Fruit fly (Drosophila melanogaster): ENCODE data around the gene Mat89Ba.
A peak's percentile ranks its signal among the peaks of the same experiment; 100 is the strongest.

Mat89Ba gene

DNA sequence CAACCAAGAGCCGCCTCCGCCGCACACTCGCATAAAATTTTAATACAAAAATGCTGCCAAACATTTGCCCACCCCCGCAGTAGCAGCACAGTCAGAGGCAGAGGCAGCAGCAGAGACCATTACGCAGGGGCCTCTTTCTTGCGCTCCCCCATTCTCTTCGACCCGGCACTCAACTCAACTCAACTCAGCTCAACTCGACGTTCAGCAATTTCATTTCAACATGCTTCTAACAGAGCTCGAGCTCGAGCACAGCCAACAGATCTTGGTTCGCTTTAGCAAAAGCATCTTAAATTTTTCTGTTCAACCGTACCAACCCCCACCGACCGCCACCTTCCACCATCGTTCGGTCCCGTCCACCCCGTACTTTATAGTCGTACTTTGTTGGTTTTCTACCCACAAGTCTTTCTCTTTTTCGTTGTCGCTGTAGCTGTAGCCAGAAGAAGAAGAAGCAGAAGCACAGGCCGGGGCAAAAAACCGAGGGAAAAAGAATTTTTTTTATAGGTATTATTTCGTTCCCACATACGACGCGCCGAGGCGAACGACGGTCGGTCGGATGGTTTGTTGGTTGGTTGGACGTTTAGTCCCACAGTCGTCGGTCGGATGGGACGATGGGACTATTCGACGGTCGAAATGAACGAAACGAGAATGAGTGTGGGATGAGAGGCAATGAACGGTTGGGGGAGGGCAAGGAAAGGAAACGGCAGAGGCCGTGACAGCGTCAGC is 36.8 kb downstream of the Mat89Ba start (continued):
- no peak for TF ChIP-seq Fer1 (GFP tag; optimal IDR thresholded peaks at IDR 0.05)
- peak; percentile 79 for TF ChIP-seq bigmax (GFP tag; optimal IDR thresholded peaks at IDR 0.05)
- no peak for TF ChIP-seq HmgD (GFP tag; optimal IDR thresholded peaks at IDR 0.05)
- TF ChIP-seq run (tag; optimal IDR thresholded peaks at IDR 0.05): no peak
- no peak for TF ChIP-seq al (GFP tag; IDR thresholded peaks at IDR 0.05)
- TF ChIP-seq Stat92E (GFP tag; optimal IDR thresholded peaks at IDR 0.05): no peak
- TF ChIP-seq hb (GFP tag; IDR thresholded peaks at IDR 0.05; ENCODE audit: partially characterized antibody): no peak
- TF ChIP-seq B-H2 (GFP tag; optimal IDR thresholded peaks at IDR 0.05): no peak
- no peak for TF ChIP-seq CG12942 (GFP tag; optimal IDR thresholded peaks at IDR 0.05)
- no peak for TF ChIP-seq tio (GFP tag; optimal IDR thresholded peaks at IDR 0.05)
- TF ChIP-seq CG12744 (GFP tag; optimal IDR thresholded peaks at IDR 0.05): no peak
- no peak for TF ChIP-seq Eip74EF (GFP tag; optimal IDR thresholded peaks at IDR 0.05)
- TF ChIP-seq pho (GFP tag; optimal IDR thresholded peaks at IDR 0.05): no peak
- peak; percentile 93 for TF ChIP-seq Med (GFP tag)
- TF ChIP-seq CG7963 (GFP tag; IDR thresholded peaks at IDR 0.05; ENCODE audit: partially characterized antibody): no peak
- TF ChIP-seq Ets65A (GFP tag): peak; percentile 75
- TF ChIP-seq CG17912 (GFP tag; optimal IDR thresholded peaks at IDR 0.05): no peak
- TF ChIP-seq CG11560 (tag; IDR thresholded peaks at IDR 0.05): no peak
- no peak for TF ChIP-seq Hr78 (GFP tag; optimal IDR thresholded peaks at IDR 0.05)
- peak; percentile 99 for TF ChIP-seq abd-A (tag; optimal IDR thresholded peaks at IDR 0.05)
- TF ChIP-seq CG4424 (GFP tag; optimal IDR thresholded peaks at IDR 0.05): no peak
- peak; percentile 62 for TF ChIP-seq HmgZ (tag; optimal IDR thresholded peaks at IDR 0.05)
- TF ChIP-seq Deaf1 (tag; optimal IDR thresholded peaks at IDR 0.05): peak; percentile 99
- TF ChIP-seq chn (GFP tag; optimal IDR thresholded peaks at IDR 0.05): peak; percentile 48
- peak; percentile 66 for TF ChIP-seq CG7745 (tag; optimal IDR thresholded peaks at IDR 0.05)
- TF ChIP-seq HLHmδ (GFP tag; optimal IDR thresholded peaks at IDR 0.05): peak; percentile 4
- TF ChIP-seq jumu (GFP tag; optimal IDR thresholded peaks at IDR 0.05): peak; percentile 14
- TF ChIP-seq CG11398 (GFP tag; optimal IDR thresholded peaks at IDR 0.05): no peak
- TF ChIP-seq CG14965 (GFP tag; optimal IDR thresholded peaks at IDR 0.05; ENCODE audit: borderline replicate concordance): no peak

DNA sequence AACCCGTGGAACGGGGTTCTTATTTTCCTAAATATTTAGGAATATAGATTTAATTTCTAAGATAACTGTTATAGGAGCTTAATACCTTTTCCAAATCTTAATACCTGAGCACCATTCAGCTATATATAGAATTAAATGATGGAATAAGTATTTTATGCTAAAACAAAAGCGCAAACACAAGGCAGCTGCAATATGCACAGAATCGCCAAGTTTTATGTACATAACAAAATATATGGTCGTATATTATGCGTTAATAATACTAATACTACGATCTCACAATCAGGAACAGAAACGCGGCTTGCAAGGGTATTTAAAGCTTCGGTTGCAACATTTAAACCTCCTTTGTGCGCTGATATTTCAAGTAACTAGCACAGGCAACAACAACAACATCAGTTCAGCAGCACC is 37.5 kb downstream of the Mat89Ba start:
- TF ChIP-seq CG9437 (GFP tag; optimal IDR thresholded peaks at IDR 0.05): peak; percentile 47
- TF ChIP-seq ranshi (GFP tag; IDR thresholded peaks at IDR 0.05): no peak
- TF ChIP-seq Oli (tag; optimal IDR thresholded peaks at IDR 0.05): peak; percentile 66
- TF ChIP-seq Max (GFP tag; optimal IDR thresholded peaks at IDR 0.05): peak; percentile 18
- TF ChIP-seq h (optimal IDR thresholded peaks at IDR 0.05): no peak
- no peak for TF ChIP-seq CG14860 (GFP tag; IDR thresholded peaks at IDR 0.05; ENCODE audit: partially characterized antibody)
- no peak for TF ChIP-seq CG11695 (GFP tag; IDR thresholded peaks at IDR 0.05)
- no peak for TF ChIP-seq crc (GFP tag; optimal IDR thresholded peaks at IDR 0.05)
- no peak for TF ChIP-seq CG13624 (GFP tag; optimal IDR thresholded peaks at IDR 0.05)
- TF ChIP-seq Blimp-1 (GFP tag; optimal IDR thresholded peaks at IDR 0.05): peak; percentile 1
- TF ChIP-seq esg (GFP tag; conservative IDR thresholded peaks at IDR 0.05): no peak
- no peak for TF ChIP-seq CG6689 (GFP tag; IDR thresholded peaks at IDR 0.05)
- peak; percentile 70 for TF ChIP-seq CG10979 (tag; optimal IDR thresholded peaks at IDR 0.05)
- TF ChIP-seq NFAT (GFP tag; IDR thresholded peaks at IDR 0.05): no peak
- TF ChIP-seq unc-4 (GFP tag; IDR thresholded peaks at IDR 0.05; ENCODE audit: partially characterized antibody): no peak
- no peak for TF ChIP-seq CkIIα-i1 (GFP tag; IDR thresholded peaks at IDR 0.05)
- TF ChIP-seq her (GFP tag; optimal IDR thresholded peaks at IDR 0.05): no peak
- TF ChIP-seq nom (GFP tag; optimal IDR thresholded peaks at IDR 0.05): peak; percentile 63
- no peak for TF ChIP-seq CG6654 (GFP tag; optimal IDR thresholded peaks at IDR 0.05)
- no peak for TF ChIP-seq CG17912 (GFP tag; optimal IDR thresholded peaks at IDR 0.05)
- peak; percentile 21 for TF ChIP-seq fd3F (GFP tag; optimal IDR thresholded peaks at IDR 0.05)
- TF ChIP-seq CG2712 (tag; optimal IDR thresholded peaks at IDR 0.05): peak; percentile 63
